Worm (Caenorhabditis elegans): ENCODE results near the gene pxd-1.

Gene pxd-1

DNA sequence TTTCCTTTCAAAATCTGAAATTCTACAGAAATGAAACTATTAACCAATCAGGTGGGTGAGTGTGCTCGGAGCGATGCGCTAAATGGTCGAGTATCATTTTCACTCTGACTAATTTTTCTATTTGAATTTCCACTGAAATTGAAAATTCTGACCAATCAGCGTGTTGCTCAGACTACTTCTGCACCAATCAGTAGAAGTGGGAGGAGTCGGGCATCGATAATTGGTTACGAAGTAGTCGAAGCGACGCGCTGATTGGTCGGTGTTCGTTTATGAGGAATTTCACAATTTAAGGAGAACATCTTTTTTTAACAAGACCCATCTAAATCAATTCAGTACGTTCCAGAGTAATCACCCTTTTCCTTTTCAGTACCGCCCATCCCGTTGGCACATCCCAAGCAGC lies 3.2 kb downstream of the pxd-1 start:
- peak in 1 of 2 experiments; percentile 61 for TF ChIP-seq unc-62 (GFP tag; optimal IDR thresholded peaks at IDR 0.05 in 1 of 2)
- no peak for TF ChIP-seq unc-62 (tag; optimal IDR thresholded peaks at IDR 0.05)
- no peak for TF ChIP-seq hlh-11 (tag; optimal IDR thresholded peaks at IDR 0.05)
- TF ChIP-seq pha-4 (GFP tag; IDR thresholded peaks at IDR 0.05) = no peak
- no peak for TF ChIP-seq pha-4 (tag; optimal IDR thresholded peaks at IDR 0.05)
- TF ChIP-seq nhr-25 (tag; optimal IDR thresholded peaks at IDR 0.05; ENCODE audit: borderline replicate concordance, insufficient read depth) = no peak
- no peak for TF ChIP-seq Y5F2A.4 (GFP tag; optimal IDR thresholded peaks at IDR 0.05)

DNA sequence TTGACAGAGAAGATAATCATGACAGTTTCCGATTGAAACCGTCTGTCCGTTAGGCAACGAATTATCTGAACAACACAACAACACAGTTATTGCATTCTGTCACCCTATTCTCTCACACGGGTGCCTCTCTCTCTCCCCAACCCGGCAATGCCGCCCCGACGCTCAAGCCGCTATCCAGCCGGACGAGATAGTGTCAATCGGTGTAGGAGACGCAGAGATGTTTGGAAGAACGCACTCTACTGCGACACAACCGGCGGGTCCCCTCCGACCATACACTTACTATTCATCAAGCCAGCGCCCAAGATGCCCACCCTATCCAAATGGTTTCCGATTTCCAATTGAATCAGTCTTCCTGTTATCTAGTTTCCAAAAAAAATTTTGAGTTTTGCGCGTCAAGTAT lies 4.2 kb downstream of the pxd-1 start:
- TF ChIP-seq nhr-28 (tag; optimal IDR thresholded peaks at IDR 0.05) = peak; percentile 1
- no peak for TF ChIP-seq F49E8.2 (tag; optimal IDR thresholded peaks at IDR 0.05; ENCODE audit: borderline replicate concordance)
- TF ChIP-seq set-16 (GFP tag; IDR thresholded peaks at IDR 0.05) = peak; percentile 40
- peak; percentile 40 for TF ChIP-seq mes-2 (tag; optimal IDR thresholded peaks at IDR 0.05; ENCODE audit: poor library complexity, severe bottlenecking)
- no peak for TF ChIP-seq gei-8 (GFP tag; optimal IDR thresholded peaks at IDR 0.05)
- peak; percentile 33; the same call in 1 of the 2 replicates for TF ChIP-seq egl-43 (GFP tag; IDR thresholded peaks at IDR 0.05)
- peak in 1 of 2 experiments; percentile 98 for TF ChIP-seq unc-62 (GFP tag; optimal IDR thresholded peaks at IDR 0.05 in 1 of 2)
- TF ChIP-seq unc-62 (tag; optimal IDR thresholded peaks at IDR 0.05) = no peak
- peak; percentile 46 for TF ChIP-seq hlh-11 (tag; optimal IDR thresholded peaks at IDR 0.05)
- 0 out of 2 replicates have a peak, but pooled peaks have one; percentile 8 for TF ChIP-seq hmg-1.1 (GFP tag; IDR thresholded peaks at IDR 0.05)
- 0 out of 2 replicates have a peak, but pooled peaks have one; percentile 17 for TF ChIP-seq vab-7 (GFP tag; IDR thresholded peaks at IDR 0.05)

DNA sequence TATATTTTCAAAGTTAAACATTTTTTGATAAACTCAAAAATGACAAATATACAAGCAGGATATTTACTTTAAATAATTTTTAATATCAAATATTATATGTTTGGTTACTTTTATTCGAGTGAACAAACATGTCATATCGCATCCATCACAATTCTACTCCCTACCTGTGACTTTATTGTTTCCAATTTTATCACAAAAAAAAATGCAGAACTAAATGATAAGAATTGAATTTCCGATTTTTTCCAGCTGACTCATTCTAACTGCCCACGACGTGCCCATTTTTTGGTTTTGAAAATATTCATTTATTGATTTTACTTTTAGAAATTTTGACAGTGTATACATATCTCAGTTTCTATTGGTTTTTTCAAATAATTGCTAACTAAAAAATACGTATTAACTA lies 5.0 kb downstream of the pxd-1 start:
- no peak for TF ChIP-seq lin-39 (tag; optimal IDR thresholded peaks at IDR 0.05)
- peak; percentile 54 for TF ChIP-seq nhr-28 (tag; optimal IDR thresholded peaks at IDR 0.05)
- TF ChIP-seq php-3 (GFP tag; IDR thresholded peaks at IDR 0.05) = no peak
- peak; percentile 68 for TF ChIP-seq pqm-1 (tag; optimal IDR thresholded peaks at IDR 0.05)
- TF ChIP-seq Y5F2A.4 (GFP tag; optimal IDR thresholded peaks at IDR 0.05) = no peak
- TF ChIP-seq F44E2.7 (GFP tag; IDR thresholded peaks at IDR 0.05) = no peak
- TF ChIP-seq gei-8 (GFP tag; optimal IDR thresholded peaks at IDR 0.05) = no peak
- peak; percentile 23 for TF ChIP-seq dve-1 (tag; optimal IDR thresholded peaks at IDR 0.05; ENCODE audit: insufficient read depth)
- TF ChIP-seq lir-3 (tag; optimal IDR thresholded peaks at IDR 0.05) = no peak
- peak; percentile 23 for TF ChIP-seq hlh-11 (tag; optimal IDR thresholded peaks at IDR 0.05)
- no peak for TF ChIP-seq lin-38 (GFP tag; IDR thresholded peaks at IDR 0.05)
- TF ChIP-seq F37D6.2 (tag; optimal IDR thresholded peaks at IDR 0.05) = no peak
- TF ChIP-seq attf-4 (tag; optimal IDR thresholded peaks at IDR 0.05) = no peak
- no peak for TF ChIP-seq nhr-77 (tag; optimal IDR thresholded peaks at IDR 0.05)

DNA sequence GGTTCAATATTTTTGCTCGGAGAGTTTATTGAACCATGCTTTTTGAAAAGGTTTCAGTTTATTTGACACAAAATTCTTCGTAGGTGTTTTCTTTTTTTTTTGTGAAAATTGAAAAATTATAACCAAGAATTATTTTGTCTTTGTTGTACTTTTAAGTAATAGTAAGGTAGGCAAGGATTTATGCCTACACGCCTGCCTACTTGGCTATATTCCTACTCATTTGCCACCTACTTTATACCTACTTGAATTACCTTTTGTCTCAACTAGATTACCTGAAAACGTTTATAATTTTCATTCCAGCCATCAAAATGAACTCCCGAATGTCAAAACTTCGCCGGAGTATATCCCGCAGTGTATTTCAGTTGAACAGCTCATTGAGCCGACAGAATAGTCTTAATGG lies 6.1 kb downstream of the pxd-1 start, which contains the start of gene C36E8.4:
Gene C36E8.4 (plus strand): TSS at position 301 of the 400 bp plus-strand sequence.
- no peak for TF ChIP-seq zag-1 (tag; optimal IDR thresholded peaks at IDR 0.05)
- TF ChIP-seq php-3 (GFP tag; IDR thresholded peaks at IDR 0.05) = no peak
- TF ChIP-seq mes-2 (tag; optimal IDR thresholded peaks at IDR 0.05; ENCODE audit: poor library complexity, severe bottlenecking) = no peak

DNA sequence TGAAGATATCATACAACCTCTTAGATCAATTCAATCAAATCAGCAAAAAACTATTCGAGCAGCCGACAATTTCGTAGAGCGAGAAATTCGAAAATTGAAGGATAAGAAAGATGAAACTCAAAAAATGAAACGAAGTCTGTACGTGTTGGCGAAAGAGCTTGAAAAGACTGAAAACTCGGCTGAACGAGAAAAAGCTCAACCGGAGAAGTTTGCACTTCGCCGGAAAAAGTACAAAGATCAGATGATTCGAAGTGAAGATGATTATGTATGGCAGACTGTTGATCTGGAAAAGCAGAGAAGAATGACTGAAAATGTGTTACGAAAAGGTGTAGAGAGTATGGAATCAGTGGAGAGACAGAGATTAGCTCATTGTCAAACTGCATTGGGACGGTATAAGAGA lies 7.1 kb downstream of the pxd-1 start:
- TF ChIP-seq unc-62 (GFP tag; optimal IDR thresholded peaks at IDR 0.05 in 1 of 2) = peak in 1 of 2 experiments; percentile 95
- no peak for TF ChIP-seq unc-62 (tag; optimal IDR thresholded peaks at IDR 0.05)
- no peak for TF ChIP-seq sdz-12 (GFP tag; optimal IDR thresholded peaks at IDR 0.05)
- no peak for TF ChIP-seq nhr-76 (tag; optimal IDR thresholded peaks at IDR 0.05)
- TF ChIP-seq gei-8 (GFP tag; optimal IDR thresholded peaks at IDR 0.05) = no peak
- TF ChIP-seq ceh-82 (tag; optimal IDR thresholded peaks at IDR 0.05) = no peak
- no peak for TF ChIP-seq lin-29 (GFP tag; IDR thresholded peaks at IDR 0.05)
